Worm (Caenorhabditis elegans) whole organism, L3 larva: ENCODE data around the gene smg-3.
"Not testable (repeated sequence)": the region's sequence is repeated elsewhere in the genome, so short reads cannot be mapped to it uniquely, and the experiment has no call there.

Source experiments
- R02D3.7 ChIP-seq: fragments of 150-350 bp; optimal IDR thresholded peaks from 2 replicates; lab custom pipeline; 2014; ENCODE audit warnings: missing biosample characterization, missing genetic modification characterization
- aly-2 ChIP-seq: fragments of 150-350 bp; optimal IDR thresholded peaks from 2 replicates; lab custom pipeline; 2014; ENCODE audit warnings: missing biosample characterization, missing genetic modification characterization
- ama-1 ChIP-seq: fragments of 150-350 bp; optimal IDR thresholded peaks from 2 replicates; lab custom pipeline; 2018
- ceh-16 ChIP-seq: sonication (generic microtip); optimal IDR thresholded peaks from 2 replicates; lab custom pipeline; 2017; ENCODE audit warnings: missing biosample characterization, missing genetic modification characterization
- ceh-82 ChIP-seq: fragments of 150-350 bp; optimal IDR thresholded peaks from 2 replicates; lab custom pipeline; 2014; ENCODE audit warnings: missing biosample characterization, missing genetic modification characterization
- ceh-9 ChIP-seq: sonication (generic microtip); optimal IDR thresholded peaks from 2 replicates; lab custom pipeline; 2018; ENCODE audit warnings: missing biosample characterization, missing genetic modification characterization
- daf-12 ChIP-seq: fragments of 150-350 bp; optimal IDR thresholded peaks from 2 replicates; lab custom pipeline; 2014; ENCODE audit warnings: missing biosample characterization, missing genetic modification reagents, missing genetic modification characterization
- egl-27 ChIP-seq: sonication (generic microtip); optimal IDR thresholded peaks from 4 replicates; lab custom pipeline; 2017; ENCODE audit warnings: missing biosample characterization, missing genetic modification reagents, missing genetic modification characterization
- egl-5 ChIP-seq: fragments of 150-350 bp; optimal IDR thresholded peaks from 2 replicates; lab custom pipeline; 2017; ENCODE audit warnings: missing biosample characterization, missing genetic modification reagents, missing genetic modification characterization, inconsistent platforms
- elt-2 ChIP-seq: sonication (generic microtip); optimal IDR thresholded peaks from 2 replicates; lab custom pipeline; 2016; ENCODE audit warnings: missing genetic modification reagents, mild to moderate bottlenecking, missing genetic modification characterization, missing compliant biosample characterization
- elt-3 ChIP-seq, 3 experiments: fragments of 150-350 bp in 1 of 3; sonication (generic microtip) in 2 of 3; optimal IDR thresholded peaks; 2 replicates in 2 of 3; 4 replicates in 1 of 3; lab custom pipeline; 2014 to 2017; ENCODE audit warnings: missing biosample characterization in 3 of 3, missing genetic modification characterization in 3 of 3
- fkh-10 ChIP-seq: sonication (generic microtip); optimal IDR thresholded peaks from 2 replicates; lab custom pipeline; 2017; ENCODE audit warnings: missing biosample characterization, missing genetic modification reagents, missing genetic modification characterization
- fkh-2 ChIP-seq: fragments of 150-350 bp; optimal IDR thresholded peaks from 2 replicates; lab custom pipeline; 2014; ENCODE audit warnings: missing biosample characterization, missing genetic modification reagents, missing genetic modification characterization
- fos-1 ChIP-seq: fragments of 150-350 bp; optimal IDR thresholded peaks from 2 replicates; lab custom pipeline; 2014; ENCODE audit warnings: missing biosample characterization, missing genetic modification characterization
- hmg-11 ChIP-seq: sonication (generic microtip); optimal IDR thresholded peaks from 2 replicates; lab custom pipeline; 2016; ENCODE audit warnings: missing genetic modification characterization, missing compliant biosample characterization
- jun-1 ChIP-seq: fragments of 150-350 bp; optimal IDR thresholded peaks from 2 replicates; lab custom pipeline; 2014; ENCODE audit warnings: missing biosample characterization, missing genetic modification reagents, missing genetic modification characterization
- lin-39 ChIP-seq: fragments of 150-350 bp; optimal IDR thresholded peaks from 2 replicates; lab custom pipeline; 2018; ENCODE audit warnings: missing biosample characterization, missing genetic modification reagents, missing genetic modification characterization
- lsy-12 ChIP-seq: sonication (generic microtip); optimal IDR thresholded peaks from 2 replicates; lab custom pipeline; 2016; ENCODE audit warnings: mild to moderate bottlenecking, missing genetic modification characterization, missing compliant biosample characterization
- mdl-1 ChIP-seq: fragments of 150-350 bp; optimal IDR thresholded peaks from 2 replicates; lab custom pipeline; 2014; ENCODE audit warnings: missing biosample characterization, missing genetic modification characterization
- mml-1 ChIP-seq: fragments of 150-350 bp; sonication (generic microtip); optimal IDR thresholded peaks from 3 replicates; lab custom pipeline; 2014; ENCODE audit warnings: missing biosample characterization, missing genetic modification characterization
- nfya-1 ChIP-seq: sonication (generic microtip); optimal IDR thresholded peaks from 2 replicates; lab custom pipeline; 2017; ENCODE audit warnings: missing genetic modification characterization, mild to moderate bottlenecking, missing compliant biosample characterization, antibody characterized with exemption, moderate library complexity; ENCODE audit not compliant: insufficient read depth
- nhr-11 ChIP-seq: fragments of 150-350 bp; optimal IDR thresholded peaks from 2 replicates; lab custom pipeline; 2014; ENCODE audit warnings: missing biosample characterization, missing genetic modification characterization
- nhr-12 ChIP-seq: fragments of 150-350 bp; optimal IDR thresholded peaks from 2 replicates; lab custom pipeline; 2014; ENCODE audit warnings: missing biosample characterization, missing genetic modification characterization
- nhr-237 ChIP-seq: fragments of 150-350 bp; optimal IDR thresholded peaks from 2 replicates; lab custom pipeline; 2014; ENCODE audit warnings: missing biosample characterization, missing genetic modification characterization
- nhr-25 ChIP-seq: sonication (generic microtip); optimal IDR thresholded peaks from 2 replicates; lab custom pipeline; 2017; ENCODE audit warnings: missing biosample characterization, missing genetic modification characterization
- nhr-67 ChIP-seq: fragments of 150-350 bp; optimal IDR thresholded peaks from 2 replicates; lab custom pipeline; 2014; ENCODE audit warnings: missing biosample characterization, missing genetic modification characterization
- nhr-76 ChIP-seq: fragments of 150-350 bp; sonication (generic microtip); optimal IDR thresholded peaks from 5 replicates; lab custom pipeline; 2014; ENCODE audit warnings: missing biosample characterization, missing genetic modification characterization
- nhr-77 ChIP-seq: fragments of 150-350 bp; optimal IDR thresholded peaks from 2 replicates; lab custom pipeline; 2014; ENCODE audit warnings: missing biosample characterization, missing genetic modification characterization
- pha-4 ChIP-seq: fragments of 150-350 bp; optimal IDR thresholded peaks from 2 replicates; lab custom pipeline; 2014; ENCODE audit warnings: missing biosample characterization, missing genetic modification reagents, missing genetic modification characterization
- pqm-1 ChIP-seq: fragments of 150-350 bp; optimal IDR thresholded peaks from 2 replicates; lab custom pipeline; 2017; ENCODE audit warnings: missing biosample characterization, missing genetic modification characterization, inconsistent platforms
- sea-2 ChIP-seq: fragments of 150-350 bp; sonication (generic microtip); optimal IDR thresholded peaks from 4 replicates; lab custom pipeline; 2014; ENCODE audit warnings: missing biosample characterization, missing genetic modification reagents, missing genetic modification characterization
- skn-1 ChIP-seq: fragments of 150-350 bp; optimal IDR thresholded peaks from 2 replicates; lab custom pipeline; 2014; ENCODE audit warnings: missing biosample characterization, missing genetic modification characterization
- tbx-2 ChIP-seq: sonication (generic microtip); optimal IDR thresholded peaks from 2 replicates; lab custom pipeline; 2016; ENCODE audit warnings: mild to moderate bottlenecking, missing genetic modification characterization, missing compliant biosample characterization
- unc-62 ChIP-seq: fragments of 150-350 bp; sonication (generic microtip); optimal IDR thresholded peaks from 4 replicates; lab custom pipeline; 2014; ENCODE audit warnings: missing biosample characterization, missing genetic modification reagents, missing genetic modification characterization
- ztf-11 ChIP-seq: fragments of 150-350 bp; optimal IDR thresholded peaks from 2 replicates; lab custom pipeline; 2014; ENCODE audit warnings: missing biosample characterization, missing genetic modification characterization

The smg-3 gene

DNA sequence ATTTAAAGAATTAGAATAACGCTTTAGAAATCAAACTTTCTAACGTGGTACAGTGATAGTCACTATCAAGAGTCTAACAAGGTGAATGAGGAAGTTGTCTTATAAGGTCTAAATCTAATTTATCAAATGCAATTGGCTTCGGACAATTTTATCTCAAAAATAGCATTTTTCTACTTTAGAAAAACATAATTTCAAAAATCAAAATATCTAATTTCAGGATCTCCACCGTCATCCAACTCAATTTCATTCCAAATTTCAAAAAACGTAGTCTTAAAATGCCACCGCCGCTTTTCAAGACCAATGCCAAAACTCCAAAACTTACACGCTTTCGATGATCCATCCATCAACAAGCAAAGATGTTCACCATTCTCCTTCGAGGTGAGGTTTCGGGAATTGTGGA is 7.8 kb downstream of the smg-3 start, which contains the start of gene Y73B6BL.270:
Gene Y73B6BL.270, plus strand, starts transcription at position 301 of the 400 bp plus-strand sequence.
- TF ChIP-seq pha-4 (tag; lab: Kevin White, UChicago) = no peak
- TF ChIP-seq nhr-12 (tag; lab: Kevin White, UChicago) = no peak
- TF ChIP-seq R02D3.7 (tag; lab: Kevin White, UChicago) = no peak
- TF ChIP-seq tbx-2 = no peak
- no peak for TF ChIP-seq fkh-2
- TF ChIP-seq unc-62 (GFP tag; lab: Kevin White, UChicago) = no peak
- no peak for TF ChIP-seq ztf-11 (tag; lab: Kevin White, UChicago)

DNA sequence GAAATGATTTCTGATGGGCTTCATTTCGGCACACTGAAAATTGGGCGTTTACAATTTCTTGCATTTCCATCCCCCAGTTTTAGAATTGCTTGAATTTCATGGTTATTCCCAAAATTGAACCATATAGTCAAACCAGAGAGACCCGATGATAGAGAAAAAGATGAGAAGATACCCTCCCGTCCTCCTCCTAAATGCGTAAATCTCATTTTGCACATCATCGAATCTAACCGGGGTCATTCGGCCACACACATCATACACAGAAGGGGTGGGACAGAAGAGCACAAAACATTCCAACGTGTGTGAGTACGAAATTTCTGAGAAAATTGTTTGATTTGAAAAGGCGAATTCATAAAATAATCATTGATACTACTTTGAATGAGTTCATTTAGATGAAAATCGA is 9.3 kb downstream of the smg-3 start:
- TF ChIP-seq ceh-9 (tag; lab: Kevin White, UChicago) (no peak), nhr-67 (tag; lab: Kevin White, UChicago) (no peak), egl-27 (no peak), mml-1 (tag; lab: Kevin White, UChicago) (no peak), pha-4 (tag; lab: Kevin White, UChicago) (no peak), elt-2 (tag; lab: Kevin White, UChicago) (no peak), nhr-76 (tag; lab: Kevin White, UChicago) (no peak), nhr-237 (tag; lab: Kevin White, UChicago) (no peak), jun-1 (tag; lab: Kevin White, UChicago) (no peak), nhr-12 (tag; lab: Kevin White, UChicago) (no peak), ceh-82 (tag; lab: Kevin White, UChicago) (no peak), ztf-11 (tag; lab: Kevin White, UChicago) (no peak), fkh-10 (GFP tag; lab: Kevin White, UChicago) (no peak), elt-3 (tag; optimal IDR thresholded peaks at IDR 0.05; lab: Kevin White, UChicago) (no peak), lin-39 (tag; lab: Kevin White, UChicago) (no peak), ama-1 (lab: Kevin White, UChicago) (no peak), nhr-25 (tag; lab: Kevin White, UChicago) (no peak), ceh-16 (tag; lab: Kevin White, UChicago) (no peak), skn-1 (no peak)

DNA sequence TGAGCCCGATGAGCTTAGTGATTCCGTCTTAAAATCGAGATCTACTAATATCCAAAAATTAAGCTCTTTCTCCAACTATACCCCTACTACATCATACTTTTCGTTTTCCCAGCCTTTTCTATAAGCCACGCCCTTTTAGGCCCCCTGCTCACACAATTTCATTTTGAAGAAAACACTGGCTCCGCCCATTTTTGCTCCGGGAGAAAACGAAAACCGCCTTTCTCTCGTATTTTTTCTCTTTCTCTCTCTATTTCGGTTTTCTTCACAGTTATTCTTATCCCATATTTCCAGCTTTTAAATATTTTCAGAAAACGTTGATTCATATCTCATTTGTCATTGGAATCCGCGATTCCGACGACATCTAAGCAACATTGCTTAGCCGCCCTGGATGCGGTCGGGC is 11.2 kb downstream of the smg-3 start, which contains the start of gene Y73B6BL.47:
Gene Y73B6BL.47, plus strand, starts transcription at position 301 of the 400 bp plus-strand sequence.
- TF ChIP-seq daf-12 (tag; lab: Kevin White, UChicago) (no peak), elt-2 (tag; lab: Kevin White, UChicago) (no peak), nhr-11 (no peak), nfya-1 (tag; lab: Kevin White, UChicago) (no peak), egl-5 (tag; lab: Kevin White, UChicago) (no peak), lsy-12 (tag; lab: Kevin White, UChicago) (no peak)

DNA sequence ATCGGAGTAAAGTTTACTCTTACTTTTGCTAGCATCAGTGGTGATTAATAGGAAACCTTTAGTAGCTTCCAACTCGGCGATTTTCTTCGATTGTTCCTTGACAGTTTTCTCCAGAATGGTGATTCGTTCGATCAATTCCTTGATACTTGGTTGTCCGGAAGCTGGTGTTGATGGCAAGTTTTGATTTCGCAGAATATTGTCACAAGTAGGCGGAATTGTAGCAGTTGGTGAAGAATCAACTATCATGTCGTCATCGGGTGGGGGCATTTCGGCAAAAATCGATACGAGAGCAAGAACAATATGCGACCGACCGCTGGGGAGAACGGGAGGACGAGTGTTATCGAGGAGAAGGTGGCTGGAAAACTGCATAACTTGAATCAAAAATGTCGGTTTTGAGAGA is 25.7 kb downstream of the smg-3 start, which contains the start of gene Y73B6BL.289:
Gene Y73B6BL.289, plus strand, starts transcription at position 301 of the 400 bp plus-strand sequence.
- not testable (repeated sequence) for TF ChIP-seq egl-27; ceh-16 (tag; lab: Kevin White, UChicago); mml-1 (tag; lab: Kevin White, UChicago)

DNA sequence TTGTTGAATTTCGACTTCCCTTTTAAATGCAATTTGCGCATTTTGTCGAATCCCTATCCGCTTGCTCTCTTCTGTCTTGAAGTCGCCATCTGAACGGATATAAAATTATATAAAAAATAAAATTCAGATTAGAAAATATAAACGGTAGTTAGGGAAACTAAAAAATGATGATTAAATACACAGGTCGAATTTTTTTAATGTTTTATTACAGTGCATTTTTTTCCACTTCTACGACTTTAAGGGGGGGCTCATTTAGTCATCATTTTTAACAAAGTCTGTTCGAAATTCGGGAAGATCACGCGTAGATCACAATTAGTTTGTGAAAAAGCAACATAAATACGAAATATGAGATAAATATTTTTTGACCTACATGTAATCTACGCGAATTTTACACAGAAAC is 30.0 kb downstream of the smg-3 start, which contains the start of gene Y73B6BL.14:
Gene Y73B6BL.14, minus strand, starts transcription at position 101 of the 400 bp plus-strand sequence.
- TF ChIP-seq R02D3.7 (tag; lab: Kevin White, UChicago) (no peak), ztf-11 (tag; lab: Kevin White, UChicago) (no peak), egl-27 (no peak), mdl-1 (tag; lab: Kevin White, UChicago) (no peak), pha-4 (tag; lab: Kevin White, UChicago) (no peak), hmg-11 (tag; lab: Kevin White, UChicago) (no peak), nhr-12 (tag; lab: Kevin White, UChicago) (no peak), elt-2 (tag; lab: Kevin White, UChicago) (no peak), nhr-11 (no peak), pqm-1 (tag; lab: Kevin White, UChicago) (no peak), daf-12 (tag; lab: Kevin White, UChicago) (no peak), lin-39 (tag; lab: Kevin White, UChicago) (no peak), nhr-77 (tag; lab: Kevin White, UChicago) (no peak), fos-1 (tag; lab: Kevin White, UChicago) (no peak), skn-1 (no peak), ceh-82 (tag; lab: Kevin White, UChicago) (no peak), elt-3 (tag; optimal IDR thresholded peaks at IDR 0.05; lab: Kevin White, UChicago) (no peak), nhr-67 (tag; lab: Kevin White, UChicago) (no peak), sea-2 (GFP tag; lab: Kevin White, UChicago) (no peak), aly-2 (no peak)
